Fruit fly (Drosophila melanogaster) whole organism, embryonic: ENCODE measurements around the gene schlank.

Source experiments
- Adf1 ChIP-seq: fragments of 200-800 bp; sonication (Bioruptor generic); IDR thresholded peaks from 2 replicates; pipeline ENCODE4 v1.3.6; 2022; ENCODE audit warnings: missing biosample characterization, missing genetic modification characterization
- Bdp1 ChIP-seq: fragments of 200-800 bp; sonication (Bioruptor generic); optimal IDR thresholded peaks from 3 replicates; lab custom pipeline; 2016; ENCODE audit warnings: missing biosample characterization, missing genetic modification characterization
- CG10654 ChIP-seq: fragments of 200-800 bp; sonication (Bioruptor generic); optimal IDR thresholded peaks from 2 replicates; lab custom pipeline; 2016; ENCODE audit warnings: missing biosample characterization, missing genetic modification characterization
- CG11093 ChIP-seq: fragments of 200-800 bp; sonication (Bioruptor generic); IDR thresholded peaks from 3 replicates; pipeline ENCODE4 v1.3.6; 2022; ENCODE audit warnings: missing biosample characterization, missing genetic modification characterization
- CG11456 ChIP-seq: fragments of 200-800 bp; sonication (Bioruptor generic); IDR thresholded peaks from 3 replicates; pipeline ENCODE4 v1.3.6; 2022; ENCODE audit warnings: missing biosample characterization, missing genetic modification characterization
- CG11560 ChIP-seq: fragments of 200-800 bp; sonication (Bioruptor generic); IDR thresholded peaks from 3 replicates; pipeline ENCODE4 v1.3.6; 2022; ENCODE audit warnings: missing biosample characterization, missing genetic modification characterization
- CG12299 ChIP-seq: fragments of 200-800 bp; sonication (Bioruptor generic); optimal IDR thresholded peaks from 2 replicates; lab custom pipeline; 2018; ENCODE audit warnings: missing biosample characterization, mild to moderate bottlenecking, missing genetic modification characterization
- CG12391 ChIP-seq: fragments of 200-800 bp; sonication (Bioruptor generic); optimal IDR thresholded peaks from 3 replicates; lab custom pipeline; 2018; ENCODE audit warnings: missing biosample characterization, mild to moderate bottlenecking, missing genetic modification characterization, moderate library complexity
- CG13123 ChIP-seq: fragments of 200-800 bp; sonication (Bioruptor generic); optimal IDR thresholded peaks from 2 replicates; lab custom pipeline; 2016; ENCODE audit warnings: missing biosample characterization, missing genetic modification characterization
- CG13775 ChIP-seq: fragments of 200-800 bp; sonication (Bioruptor generic); optimal IDR thresholded peaks from 3 replicates; lab custom pipeline; 2017; ENCODE audit warnings: missing biosample characterization, mild to moderate bottlenecking, missing genetic modification characterization
- CG1529 ChIP-seq: fragments of 200-800 bp; sonication (Bioruptor generic); optimal IDR thresholded peaks from 3 replicates; lab custom pipeline; 2018; ENCODE audit warnings: missing biosample characterization, missing genetic modification characterization
- CG2116 ChIP-seq: fragments of 200-800 bp; sonication (Bioruptor generic); optimal IDR thresholded peaks from 3 replicates; lab custom pipeline; 2018; ENCODE audit warnings: missing biosample characterization, mild to moderate bottlenecking, missing genetic modification characterization
- CG2889 ChIP-seq: fragments of 200-800 bp; sonication (Bioruptor generic); IDR thresholded peaks from 3 replicates; pipeline ENCODE4 v1.3.6; 2022; ENCODE audit warnings: missing biosample characterization, missing genetic modification characterization
- CG30431 ChIP-seq: fragments of 200-800 bp; sonication (Bioruptor generic); optimal IDR thresholded peaks from 2 replicates; lab custom pipeline; 2017; ENCODE audit warnings: missing biosample characterization, missing genetic modification characterization
- CG32772 ChIP-seq: fragments of 200-800 bp; sonication (Bioruptor generic); IDR thresholded peaks from 2 replicates; pipeline ENCODE4 v1.3.6; 2022; ENCODE audit warnings: missing biosample characterization, missing genetic modification characterization
- CG33213 ChIP-seq: fragments of 200-800 bp; sonication (Bioruptor generic); optimal IDR thresholded peaks from 3 replicates; lab custom pipeline; 2016; ENCODE audit warnings: missing biosample characterization, missing genetic modification characterization
- CG4328 ChIP-seq: fragments of 200-800 bp; sonication (Bioruptor generic); optimal IDR thresholded peaks from 3 replicates; lab custom pipeline; 2017; ENCODE audit warnings: missing biosample characterization, missing genetic modification reagents, missing genetic modification characterization
- CG4424 ChIP-seq: fragments of 200-800 bp; sonication (Bioruptor generic); optimal IDR thresholded peaks from 3 replicates; lab custom pipeline; 2016; ENCODE audit warnings: missing biosample characterization, missing genetic modification characterization
- CG5245 ChIP-seq: fragments of 200-800 bp; sonication (Bioruptor generic); optimal IDR thresholded peaks from 3 replicates; lab custom pipeline; 2016; ENCODE audit warnings: missing biosample characterization, missing genetic modification characterization
- CG6254 ChIP-seq: fragments of 200-800 bp; sonication (Bioruptor generic); optimal IDR thresholded peaks from 3 replicates; lab custom pipeline; 2017; ENCODE audit warnings: mild to moderate bottlenecking, missing biosample characterization, missing genetic modification reagents, missing genetic modification characterization
- CG6689 ChIP-seq: fragments of 200-800 bp; sonication (Bioruptor generic); IDR thresholded peaks from 2 replicates; pipeline ENCODE4 v1.3.6; 2022; ENCODE audit warnings: missing biosample characterization, missing genetic modification characterization
- CG6854 ChIP-seq: fragments of 200-800 bp; sonication (Bioruptor generic); optimal IDR thresholded peaks from 3 replicates; lab custom pipeline; 2017; ENCODE audit warnings: missing biosample characterization, mild to moderate bottlenecking, missing genetic modification characterization
- CG7839 ChIP-seq: fragments of 200-800 bp; sonication (Bioruptor generic); optimal IDR thresholded peaks from 3 replicates; lab custom pipeline; 2018; ENCODE audit warnings: missing biosample characterization, mild to moderate bottlenecking, missing genetic modification characterization, moderate library complexity
- CG8281 ChIP-seq: fragments of 200-800 bp; sonication (Bioruptor generic); optimal IDR thresholded peaks from 2 replicates; lab custom pipeline; 2018; ENCODE audit warnings: missing biosample characterization, mild to moderate bottlenecking, missing genetic modification characterization, moderate library complexity
- CG9609 ChIP-seq: fragments of 200-800 bp; sonication (Bioruptor generic); optimal IDR thresholded peaks from 3 replicates; lab custom pipeline; 2016; ENCODE audit warnings: missing biosample characterization, missing genetic modification characterization
- CTCF ChIP-seq: fragments of 200-800 bp; sonication (Bioruptor generic); optimal IDR thresholded peaks from 2 replicates; lab custom pipeline; 2017; ENCODE audit warnings: missing biosample characterization, mild to moderate bottlenecking, missing genetic modification characterization, moderate library complexity
- Doc2 ChIP-seq: fragments of 200-800 bp; sonication (Bioruptor generic); IDR thresholded peaks from 2 replicates; pipeline ENCODE4 v1.3.6; 2022; ENCODE audit warnings: missing biosample characterization, missing genetic modification characterization
- Fer1 ChIP-seq: fragments of 200-800 bp; sonication (Bioruptor generic); optimal IDR thresholded peaks from 2 replicates; lab custom pipeline; 2017; ENCODE audit warnings: missing biosample characterization, mild to moderate bottlenecking, missing genetic modification characterization
- Jarid2 ChIP-seq: fragments of 200-800 bp; sonication (Bioruptor generic); optimal IDR thresholded peaks from 3 replicates; lab custom pipeline; 2017; ENCODE audit warnings: mild to moderate bottlenecking, missing biosample characterization, missing genetic modification reagents, missing genetic modification characterization
- Lhr ChIP-seq: fragments of 200-800 bp; sonication (Bioruptor generic); optimal IDR thresholded peaks from 3 replicates; lab custom pipeline; 2017; ENCODE audit warnings: mild to moderate bottlenecking, missing biosample characterization, missing genetic modification reagents, missing genetic modification characterization
- Mes4 ChIP-seq: fragments of 200-800 bp; sonication (Bioruptor generic); optimal IDR thresholded peaks from 2 replicates; lab custom pipeline; 2016; ENCODE audit warnings: missing biosample characterization, missing genetic modification characterization
- Mrtf ChIP-seq: fragments of 200-800 bp; sonication (Bioruptor generic); IDR thresholded peaks from 3 replicates; pipeline ENCODE4 v1.3.6; 2022; ENCODE audit warnings: missing biosample characterization, missing genetic modification characterization
- Stat92E ChIP-seq, 3 experiments: fragments of >200 bp in 2 of 3; fragments of 200-800 bp in 1 of 3; sonication (Bioruptor generic) in 1 of 3; optimal IDR thresholded peaks; 2 replicates each; lab custom pipeline; 2017 to 2019; ENCODE audit warnings: missing biosample characterization in 3 of 3, missing genetic modification characterization in 3 of 3, mild to moderate bottlenecking in 1 of 3, moderate library complexity in 1 of 3
- abd-A ChIP-seq: fragments of 200-800 bp; sonication (Bioruptor generic); optimal IDR thresholded peaks from 3 replicates; lab custom pipeline; 2019; ENCODE audit warnings: missing biosample characterization, mild to moderate bottlenecking, missing genetic modification characterization, moderate library complexity
- ac ChIP-seq: fragments of 200-800 bp; sonication (Bioruptor generic); optimal IDR thresholded peaks from 3 replicates; lab custom pipeline; 2017; ENCODE audit warnings: missing biosample characterization, mild to moderate bottlenecking, missing genetic modification characterization
- al ChIP-seq: fragments of 200-800 bp; sonication (Bioruptor generic); IDR thresholded peaks from 2 replicates; pipeline ENCODE4 v1.3.6; 2022; ENCODE audit warnings: missing biosample characterization, missing genetic modification characterization
- br ChIP-seq: fragments of >200 bp; optimal IDR thresholded peaks from 2 replicates; lab custom pipeline; 2017
- danr ChIP-seq: fragments of 200-800 bp; sonication (Bioruptor generic); IDR thresholded peaks from 2 replicates; pipeline ENCODE4 v1.3.6; 2022; ENCODE audit warnings: missing biosample characterization, missing genetic modification characterization
- disco-r ChIP-seq: fragments of 200-800 bp; sonication (Bioruptor generic); optimal IDR thresholded peaks from 2 replicates; lab custom pipeline; 2016; ENCODE audit warnings: missing biosample characterization, missing genetic modification characterization
- h ChIP-seq: fragments of >200 bp; optimal IDR thresholded peaks from 2 replicates; lab custom pipeline; 2017
- knrl ChIP-seq: fragments of 200-800 bp; sonication (Bioruptor generic); IDR thresholded peaks from 3 replicates; pipeline ENCODE4 v1.3.6; 2022; ENCODE audit warnings: missing biosample characterization, missing genetic modification characterization; ENCODE audit not compliant: partially characterized antibody
- maf-S ChIP-seq: fragments of 200-800 bp; sonication (Bioruptor generic); optimal IDR thresholded peaks from 2 replicates; lab custom pipeline; 2016; ENCODE audit warnings: missing biosample characterization, missing genetic modification characterization
- mirr ChIP-seq: fragments of 200-800 bp; sonication (Bioruptor generic); optimal IDR thresholded peaks from 3 replicates; lab custom pipeline; 2018; ENCODE audit warnings: missing biosample characterization, mild to moderate bottlenecking, missing genetic modification characterization
- nerfin-2 ChIP-seq: fragments of 200-800 bp; sonication (Bioruptor generic); IDR thresholded peaks from 2 replicates; pipeline ENCODE4 v1.3.6; 2022; ENCODE audit warnings: missing biosample characterization, missing genetic modification characterization; ENCODE audit not compliant: partially characterized antibody
- run ChIP-seq: fragments of 200-800 bp; sonication (Bioruptor generic); optimal IDR thresholded peaks from 3 replicates; lab custom pipeline; 2018; ENCODE audit warnings: missing biosample characterization, mild to moderate bottlenecking, missing genetic modification characterization
- sim ChIP-seq: fragments of 200-800 bp; sonication (Bioruptor generic); IDR thresholded peaks from 2 replicates; pipeline ENCODE4 v1.3.6; 2022; ENCODE audit warnings: missing biosample characterization, missing genetic modification characterization
- sqz ChIP-seq: fragments of 200-800 bp; sonication (Bioruptor generic); optimal IDR thresholded peaks from 3 replicates; lab custom pipeline; 2018; ENCODE audit warnings: missing biosample characterization, mild to moderate bottlenecking, missing genetic modification characterization
- tup ChIP-seq: fragments of 200-800 bp; sonication (Bioruptor generic); optimal IDR thresholded peaks from 2 replicates; lab custom pipeline; 2016; ENCODE audit warnings: missing biosample characterization, mild to moderate bottlenecking, missing genetic modification characterization, moderate library complexity
- wdn ChIP-seq: fragments of 200-800 bp; sonication (Bioruptor generic); IDR thresholded peaks from 2 replicates; pipeline ENCODE4 v1.3.6; 2022; ENCODE audit warnings: missing biosample characterization, missing genetic modification characterization

schlank gene

DNA sequence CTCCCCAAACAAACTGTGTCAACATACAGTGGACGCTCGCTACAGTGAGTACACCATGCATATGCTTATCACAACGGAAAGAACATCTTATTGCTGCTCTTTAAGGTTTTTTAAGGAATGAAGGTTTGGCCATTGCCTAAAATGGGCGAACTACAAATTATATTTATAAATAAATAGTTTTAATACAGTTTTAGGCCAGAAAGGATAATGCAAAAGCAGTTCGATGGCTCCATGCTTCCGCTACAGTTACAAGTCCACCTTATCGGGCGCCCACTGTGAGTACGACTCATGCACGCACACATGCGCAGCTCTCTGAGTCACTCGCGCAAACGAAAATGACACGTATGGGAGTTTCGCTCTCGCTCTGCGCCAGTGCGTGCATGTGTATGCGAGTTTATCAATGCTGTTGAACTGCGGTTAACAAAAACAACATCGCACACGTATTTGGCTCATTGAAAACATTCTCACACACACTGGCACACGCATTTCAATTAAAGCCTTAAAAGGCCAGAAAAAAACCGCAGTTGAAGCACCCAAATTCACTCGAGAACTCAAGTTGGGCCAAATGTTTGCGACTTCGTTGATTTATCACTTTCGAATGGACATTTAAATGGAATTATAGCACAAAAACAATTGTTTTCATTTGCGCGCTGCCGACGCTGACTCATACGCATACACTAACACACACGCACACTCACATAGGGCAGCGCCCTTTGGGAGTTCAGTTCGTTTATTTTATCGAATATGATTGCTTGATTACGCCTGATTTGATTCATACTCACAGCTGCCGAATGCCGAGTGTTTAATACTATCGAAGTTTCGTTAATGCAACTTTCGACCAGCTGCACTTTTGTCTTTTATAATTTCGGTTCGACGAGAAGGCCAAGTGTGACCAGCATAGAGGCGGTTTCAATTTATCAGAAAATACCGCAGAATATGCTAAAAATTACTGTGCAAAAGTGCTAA is 42.5 kb downstream of the schlank start, which contains the start of gene sqh (continued):
- TF ChIP-seq CG4328 (peak; percentile 87), wdn (peak; percentile 85), CG6254 (GFP tag; lab: Kevin White, UChicago) (peak; percentile 69), CG30431 (GFP tag; lab: Kevin White, UChicago) (peak; percentile 82), Doc2 (GFP tag; lab: Robert Waterston, UW) (peak; percentile 44; the same call in 1 of the 2 replicates), CG10654 (GFP tag; lab: Kevin White, UChicago) (peak; percentile 72), CG9609 (GFP tag; lab: Kevin White, UChicago) (no peak), br (lab: Kevin White, UChicago) (no peak), run (peak; percentile 47), CG6854 (GFP tag; lab: Kevin White, UChicago) (peak; percentile 76), CG6689 (peak; percentile 95), CTCF (GFP tag; lab: Kevin White, UChicago) (peak; percentile 48), CG5245 (peak; percentile 58), Mrtf (GFP tag; lab: Robert Waterston, UW) (peak; percentile 86), sqz (GFP tag; lab: Kevin White, UChicago) (peak; percentile 57), CG11456 (GFP tag; lab: Robert Waterston, UW) (peak; percentile 89), maf-S (GFP tag; lab: Kevin White, UChicago) (no peak), CG13775 (GFP tag; lab: Kevin White, UChicago) (peak; percentile 85), CG32772 (peak; percentile 87), h (lab: Kevin White, UChicago) (no peak), Stat92E (GFP tag; optimal IDR thresholded peaks at IDR 0.05; lab: Kevin White, UChicago) (peak in 1 of 3 experiments; percentile 95), CG8281 (tag; lab: Kevin White, UChicago) (peak; percentile 79), CG4424 (peak; percentile 78), Bdp1 (GFP tag; lab: Kevin White, UChicago) (peak; percentile 24), Adf1 (GFP tag; lab: Robert Waterston, UW) (peak; percentile 64), danr (GFP tag; lab: Robert Waterston, UW) (peak; percentile 82), knrl (GFP tag; lab: Robert Waterston, UW) (0 out of 3 replicates have a peak, but pooled peaks have one; percentile 15), CG33213 (peak; percentile 55), nerfin-2 (GFP tag; lab: Robert Waterston, UW) (no peak), Jarid2 (GFP tag; lab: Kevin White, UChicago) (no peak), mirr (GFP tag; lab: Kevin White, UChicago) (peak; percentile 61), tup (peak; percentile 47), CG1529 (GFP tag; lab: Kevin White, UChicago) (peak; percentile 90), al (GFP tag; lab: Robert Waterston, UW) (peak; percentile 83), sim (GFP tag; lab: Robert Waterston, UW) (0 out of 2 replicates have a peak, but pooled peaks have one; percentile 37), abd-A (tag; lab: Kevin White, UChicago) (peak; percentile 37), CG2116 (peak; percentile 56), CG11093 (GFP tag; lab: Robert Waterston, UW) (peak; percentile 90), Fer1 (GFP tag; lab: Kevin White, UChicago) (peak; percentile 91), Mes4 (GFP tag; lab: Kevin White, UChicago) (peak; percentile 3), CG11560 (tag; lab: Robert Waterston, UW) (peak; percentile 82; the same call in 2 of the 3 replicates), CG13123 (GFP tag; lab: Kevin White, UChicago) (peak; percentile 51), CG2889 (peak; percentile 87), CG12299 (tag; lab: Kevin White, UChicago) (peak; percentile 82), disco-r (GFP tag; lab: Kevin White, UChicago) (peak; percentile 46), CG12391 (peak; percentile 90), Lhr (peak; percentile 75), ac (GFP tag; lab: Kevin White, UChicago) (peak; percentile 65), CG7839 (tag; lab: Kevin White, UChicago) (peak; percentile 92)
